Worm (Caenorhabditis elegans) whole organism, young adult: Measurements from ENCODE around the gene ttr-47.
"Not testable (repeated sequence)": the region's sequence is repeated elsewhere in the genome, so short reads cannot be mapped to it uniquely, and the experiment has no call there.

Source experiments
- F37B4.10 ChIP-seq: fragments of 200-800 bp; sonication (Bioruptor generic); IDR thresholded peaks from 2 replicates; pipeline ENCODE4 v1.3.6; 2022; ENCODE audit warnings: missing genetic modification characterization, missing compliant biosample characterization
- F57C9.4 ChIP-seq: sonication (generic microtip); optimal IDR thresholded peaks from 2 replicates; lab custom pipeline; 2017; ENCODE audit warnings: mild to moderate bottlenecking, missing genetic modification characterization, missing compliant biosample characterization
- K11D2.4 ChIP-seq: fragments of 200-800 bp; sonication (Bioruptor generic); IDR thresholded peaks from 2 replicates; pipeline ENCODE4 v1.3.6; 2022; ENCODE audit warnings: missing genetic modification reagents, missing genetic modification characterization, missing compliant biosample characterization
- K12H6.12 ChIP-seq: fragments of 200-800 bp; sonication (Bioruptor generic); optimal IDR thresholded peaks from 2 replicates; lab custom pipeline; 2018; ENCODE audit warnings: mild to moderate bottlenecking, missing genetic modification characterization, missing compliant biosample characterization
- T26A5.8 ChIP-seq: sonication (generic microtip); optimal IDR thresholded peaks from 2 replicates; lab custom pipeline; 2016; ENCODE audit warnings: missing genetic modification characterization, missing compliant biosample characterization
- akir-1 ChIP-seq: fragments of 200-800 bp; sonication (Bioruptor generic); optimal IDR thresholded peaks from 2 replicates; lab custom pipeline; 2018; ENCODE audit warnings: mild to moderate bottlenecking, missing genetic modification characterization, moderate library complexity, missing compliant biosample characterization
- aptf-2 ChIP-seq: fragments of 200-800 bp; sonication (Bioruptor generic); conservative IDR thresholded peaks from 2 replicates; pipeline ENCODE4 v1.3.6; 2022; ENCODE audit warnings: missing genetic modification reagents, missing genetic modification characterization, missing compliant biosample characterization
- attf-5 ChIP-seq: fragments of 200-800 bp; sonication (Bioruptor generic); optimal IDR thresholded peaks from 2 replicates; lab custom pipeline; 2018; ENCODE audit warnings: mild to moderate bottlenecking, missing genetic modification characterization, missing compliant biosample characterization
- ceh-79 ChIP-seq: sonication (generic microtip); optimal IDR thresholded peaks from 2 replicates; lab custom pipeline; 2017; ENCODE audit warnings: mild to moderate bottlenecking, missing genetic modification characterization, missing compliant biosample characterization
- chd-7 ChIP-seq: sonication (generic microtip); optimal IDR thresholded peaks from 2 replicates; lab custom pipeline; 2016; ENCODE audit warnings: mild to moderate bottlenecking, missing genetic modification characterization, moderate library complexity, missing compliant biosample characterization
- dpl-1 ChIP-seq: fragments of 150-350 bp; optimal IDR thresholded peaks from 2 replicates; lab custom pipeline; 2014; ENCODE audit warnings: missing biosample characterization, missing genetic modification reagents, missing genetic modification characterization
- egl-44 ChIP-seq: fragments of 200-800 bp; sonication (Bioruptor generic); IDR thresholded peaks from 2 replicates; pipeline ENCODE4 v1.3.6; 2022; ENCODE audit warnings: missing genetic modification reagents, missing genetic modification characterization, missing compliant biosample characterization
- egrh-3 ChIP-seq: fragments of 200-800 bp; sonication (Bioruptor generic); IDR thresholded peaks from 2 replicates; pipeline ENCODE4 v1.3.6; 2022; ENCODE audit warnings: missing genetic modification reagents, missing genetic modification characterization, missing compliant biosample characterization
- ekl-4 ChIP-seq: fragments of 200-800 bp; sonication (Bioruptor generic); IDR thresholded peaks from 2 replicates; pipeline ENCODE4 v1.3.6; 2022; ENCODE audit warnings: missing genetic modification reagents, missing genetic modification characterization, missing compliant biosample characterization
- gei-17 ChIP-seq: fragments of 200-800 bp; sonication (Bioruptor generic); optimal IDR thresholded peaks from 2 replicates; lab custom pipeline; 2018; ENCODE audit warnings: mild to moderate bottlenecking, missing genetic modification characterization, missing compliant biosample characterization
- hlh-12 ChIP-seq: sonication (generic microtip); optimal IDR thresholded peaks from 2 replicates; lab custom pipeline; 2016; ENCODE audit warnings: missing genetic modification characterization, missing compliant biosample characterization
- hmg-1.2 ChIP-seq: fragments of 200-800 bp; sonication (Bioruptor generic); IDR thresholded peaks from 2 replicates; pipeline ENCODE4 v1.3.6; 2022; ENCODE audit warnings: missing genetic modification reagents, missing genetic modification characterization, missing compliant biosample characterization
- hmg-20 ChIP-seq: fragments of 200-800 bp; sonication (Bioruptor generic); IDR thresholded peaks from 2 replicates; pipeline ENCODE4 v1.3.6; 2022; ENCODE audit warnings: missing genetic modification reagents, missing genetic modification characterization, missing compliant biosample characterization
- hrde-1 ChIP-seq: sonication (generic microtip); optimal IDR thresholded peaks from 2 replicates; lab custom pipeline; 2016; ENCODE audit warnings: missing genetic modification characterization, mild to moderate bottlenecking, missing compliant biosample characterization, moderate library complexity, missing genotype, missing genetic modification reagents, borderline replicate concordance
- lin-26 ChIP-seq: fragments of 200-800 bp; sonication (Bioruptor generic); IDR thresholded peaks from 2 replicates; pipeline ENCODE4 v1.3.6; 2022; ENCODE audit warnings: missing genetic modification reagents, missing genetic modification characterization, missing compliant biosample characterization
- lir-1 ChIP-seq: fragments of 200-800 bp; sonication (Bioruptor generic); conservative IDR thresholded peaks from 2 replicates; pipeline ENCODE4 v1.3.6; 2022; ENCODE audit warnings: missing genetic modification reagents, missing genetic modification characterization, missing compliant biosample characterization
- lsy-27 ChIP-seq: sonication (generic microtip); optimal IDR thresholded peaks from 2 replicates; lab custom pipeline; 2017; ENCODE audit warnings: missing genetic modification characterization, mild to moderate bottlenecking, missing compliant biosample characterization, antibody characterized with exemption, missing genotype, borderline replicate concordance; ENCODE audit not compliant: insufficient read depth
- madf-10 ChIP-seq: sonication (generic microtip); optimal IDR thresholded peaks from 2 replicates; lab custom pipeline; 2016; ENCODE audit warnings: mild to moderate bottlenecking, missing genetic modification characterization, missing compliant biosample characterization
- madf-8 ChIP-seq: fragments of 200-800 bp; sonication (Bioruptor generic); conservative IDR thresholded peaks from 2 replicates; pipeline ENCODE4 v1.3.6; 2022; ENCODE audit warnings: missing genetic modification reagents, missing genetic modification characterization, missing compliant biosample characterization
- mcd-1 ChIP-seq: fragments of 200-800 bp; sonication (Bioruptor generic); IDR thresholded peaks from 2 replicates; pipeline ENCODE4 v1.3.6; 2022; ENCODE audit warnings: missing genetic modification reagents, missing genetic modification characterization, missing compliant biosample characterization
- nfya-1 ChIP-seq: sonication (generic microtip); optimal IDR thresholded peaks from 2 replicates; lab custom pipeline; 2017; ENCODE audit warnings: antibody characterized with exemption, missing compliant biosample characterization, missing genetic modification characterization, borderline replicate concordance; ENCODE audit not compliant: insufficient read depth
- nhr-179 ChIP-seq: sonication (generic microtip); optimal IDR thresholded peaks from 2 replicates; lab custom pipeline; 2016; ENCODE audit warnings: mild to moderate bottlenecking, missing genetic modification characterization, missing compliant biosample characterization
- nhr-27 ChIP-seq: fragments of 200-800 bp; sonication (Bioruptor generic); optimal IDR thresholded peaks from 2 replicates; lab custom pipeline; 2018; ENCODE audit warnings: mild to moderate bottlenecking, missing genetic modification characterization, moderate library complexity, missing compliant biosample characterization
- nhr-80 ChIP-seq: sonication (generic microtip); optimal IDR thresholded peaks from 2 replicates; lab custom pipeline; 2016; ENCODE audit warnings: missing genetic modification characterization, missing compliant biosample characterization
- rcor-1 ChIP-seq: fragments of 200-800 bp; sonication (Bioruptor generic); IDR thresholded peaks from 2 replicates; pipeline ENCODE4 v1.3.6; 2022; ENCODE audit warnings: missing genetic modification reagents, missing genetic modification characterization, missing compliant biosample characterization
- sdz-38 ChIP-seq: sonication (generic microtip); optimal IDR thresholded peaks from 2 replicates; lab custom pipeline; 2016; ENCODE audit warnings: missing genotype, missing genetic modification characterization, missing compliant biosample characterization
- sea-2 ChIP-seq: fragments of 200-800 bp; sonication (Bioruptor generic); IDR thresholded peaks from 2 replicates; pipeline ENCODE4 v1.3.6; 2022; ENCODE audit warnings: missing genetic modification characterization, missing compliant biosample characterization
- snpc-1.3 ChIP-seq: sonication (generic microtip); optimal IDR thresholded peaks from 2 replicates; lab custom pipeline; 2017; ENCODE audit warnings: missing genetic modification characterization, mild to moderate bottlenecking, missing compliant biosample characterization, antibody characterized with exemption, moderate library complexity, missing genotype, missing genetic modification reagents; ENCODE audit not compliant: insufficient read depth
- snpc-4 ChIP-seq, 5 experiments: fragments of 150-350 bp in 1 of 5; sonication (generic microtip) in 4 of 5; optimal IDR thresholded peaks; 2 replicates each; lab custom pipeline; 2014 to 2018; ENCODE audit warnings: missing genetic modification characterization in 5 of 5, missing biosample characterization in 3 of 5, antibody characterized with exemption in 2 of 5, mild to moderate bottlenecking in 2 of 5, missing compliant biosample characterization in 2 of 5, missing genotype in 2 of 5, moderate library complexity in 2 of 5, missing genetic modification reagents in 1 of 5
- sptf-2 ChIP-seq: fragments of 200-800 bp; sonication (Bioruptor generic); optimal IDR thresholded peaks from 2 replicates; lab custom pipeline; 2018; ENCODE audit warnings: mild to moderate bottlenecking, missing genetic modification characterization, missing compliant biosample characterization
- tbp1 ChIP-seq: fragments of 200-800 bp; sonication (Bioruptor generic); optimal IDR thresholded peaks from 2 replicates; lab custom pipeline; 2018; ENCODE audit warnings: mild to moderate bottlenecking, missing genetic modification characterization, missing compliant biosample characterization
- tbx-9 ChIP-seq: sonication (generic microtip); optimal IDR thresholded peaks from 2 replicates; lab custom pipeline; 2016; ENCODE audit warnings: borderline replicate concordance, missing genetic modification characterization, inconsistent platforms, missing compliant biosample characterization
- ztf-18 ChIP-seq: sonication (generic microtip); optimal IDR thresholded peaks from 2 replicates; lab custom pipeline; 2016; ENCODE audit warnings: missing genotype, mild to moderate bottlenecking, missing genetic modification characterization, missing compliant biosample characterization
- ztf-22 ChIP-seq: fragments of 200-800 bp; sonication (Bioruptor generic); optimal IDR thresholded peaks from 2 replicates; lab custom pipeline; 2018; ENCODE audit warnings: mild to moderate bottlenecking, missing genetic modification characterization, moderate library complexity, missing compliant biosample characterization
- ztf-25 ChIP-seq: fragments of 200-800 bp; sonication (Bioruptor generic); IDR thresholded peaks from 2 replicates; pipeline ENCODE4 v1.3.6; 2022; ENCODE audit warnings: missing genetic modification reagents, missing genetic modification characterization, missing compliant biosample characterization
- ztf-28 ChIP-seq: fragments of 200-800 bp; sonication (Bioruptor generic); IDR thresholded peaks from 2 replicates; pipeline ENCODE4 v1.3.6; 2022; ENCODE audit warnings: missing genetic modification reagents, missing genetic modification characterization, missing compliant biosample characterization

ttr-47 gene

ce11 chrV:8923976-8924375 lies 1.1 kb downstream of the ttr-47 start:
- TF ChIP-seq snpc-4 (GFP tag; optimal IDR thresholded peaks at IDR 0.05; lab: Kevin White, UChicago) = not testable (repeated sequence)
- TF ChIP-seq snpc-4 (tag; optimal IDR thresholded peaks at IDR 0.05; lab: Kevin White, UChicago) (peak in 3 of 4 experiments; percentile 2 to 92 (median 89)), hmg-1.2 (GFP tag; lab: Robert Waterston, UW) (0 out of 2 replicates have a peak, but pooled peaks have one; percentile 21)

ce11 chrV:8927715-8928114 lies 4.8 kb downstream of the ttr-47 start:
- TF ChIP-seq tbp1 (GFP tag; lab: Kevin White, UChicago) (no peak), mcd-1 (GFP tag; lab: Robert Waterston, UW) (no peak), nfya-1 (tag; lab: Kevin White, UChicago) (no peak), snpc-4 (GFP tag; optimal IDR thresholded peaks at IDR 0.05; lab: Kevin White, UChicago) (no peak), snpc-4 (tag; optimal IDR thresholded peaks at IDR 0.05; lab: Kevin White, UChicago) (no peak), nhr-80 (tag; lab: Kevin White, UChicago) (no peak), madf-8 (no peak), hrde-1 (tag; lab: Kevin White, UChicago) (no peak), ceh-79 (tag; lab: Kevin White, UChicago) (no peak), dpl-1 (GFP tag; lab: Kevin White, UChicago) (no peak), T26A5.8 (tag; lab: Kevin White, UChicago) (no peak), ztf-25 (GFP tag; lab: Robert Waterston, UW) (no peak), K11D2.4 (no peak), K12H6.12 (tag; lab: Kevin White, UChicago) (no peak), rcor-1 (GFP tag; lab: Robert Waterston, UW) (no peak), sea-2 (GFP tag; lab: Robert Waterston, UW) (no peak), sptf-2 (GFP tag; lab: Kevin White, UChicago) (no peak), ztf-18 (tag; lab: Kevin White, UChicago) (no peak)

- TF ChIP-seq ztf-25 (GFP tag; lab: Robert Waterston, UW) (no peak), hrde-1 (tag; lab: Kevin White, UChicago) (no peak), attf-5 (GFP tag; lab: Kevin White, UChicago) (no peak), lin-26 (GFP tag; lab: Robert Waterston, UW) (no peak), hlh-12 (no peak), chd-7 (no peak), akir-1 (GFP tag; lab: Kevin White, UChicago) (no peak), gei-17 (GFP tag; lab: Kevin White, UChicago) (no peak), tbx-9 (no peak), F57C9.4 (tag; lab: Kevin White, UChicago) (no peak), egl-44 (no peak), nhr-179 (tag; lab: Kevin White, UChicago) (no peak), ekl-4 (GFP tag; lab: Robert Waterston, UW) (no peak), F37B4.10 (GFP tag; lab: Robert Waterston, UW) (no peak), madf-10 (no peak)
Observed at ce11 chrV:8928967-8929366, 6.1 kb downstream of the ttr-47 start, which contains the start of gene H14N18.4. H14N18.4 (minus strand) TSS chrV:8928978.

ce11 chrV:8932318-8932717 lies 9.4 kb downstream of the ttr-47 start, which contains the start of gene H14N18.2:
H14N18.2 (plus strand) TSS chrV:8932618.
- TF ChIP-seq hmg-20 (GFP tag; lab: Robert Waterston, UW) = no peak
- TF ChIP-seq hmg-1.2 (GFP tag; lab: Robert Waterston, UW) = no peak
- no peak for TF ChIP-seq aptf-2 (GFP tag; lab: Robert Waterston, UW)
- TF ChIP-seq lsy-27 (tag; lab: Kevin White, UChicago) = no peak
- no peak for TF ChIP-seq madf-10
- TF ChIP-seq K11D2.4 = no peak
- TF ChIP-seq ztf-22 (GFP tag; lab: Kevin White, UChicago) = no peak
- TF ChIP-seq ztf-28 (GFP tag; lab: Robert Waterston, UW) = no peak
- TF ChIP-seq lir-1 (GFP tag; lab: Robert Waterston, UW) = no peak
- no peak for TF ChIP-seq sptf-2 (GFP tag; lab: Kevin White, UChicago)
- no peak for TF ChIP-seq snpc-1.3 (tag; lab: Kevin White, UChicago)
- TF ChIP-seq egrh-3 (GFP tag; lab: Robert Waterston, UW) = no peak
- no peak for TF ChIP-seq nhr-27 (tag; lab: Kevin White, UChicago)
- TF ChIP-seq sdz-38 (tag; lab: Kevin White, UChicago) = no peak
- TF ChIP-seq, all 124 proteins: peak for 0
